Fruit fly (Drosophila melanogaster): ENCODE measurements around the gene CG17328.
A peak's percentile ranks its signal among the peaks of the same experiment; 100 is the strongest.

Gene CG17328

dm6 chr2L:16287602-16288392 is 11.9 kb upstream of the CG17328 start, which contains the start of the genes crp and pkaap (continued):
- peak; percentile 25 for TF ChIP-seq run (tag; optimal IDR thresholded peaks at IDR 0.05)
- TF ChIP-seq zfh2 (GFP tag; optimal IDR thresholded peaks at IDR 0.05): peak; percentile 84
- peak; percentile 78 for TF ChIP-seq CG13624 (GFP tag; optimal IDR thresholded peaks at IDR 0.05)
- peak; percentile 48 for TF ChIP-seq CG17802 (tag; optimal IDR thresholded peaks at IDR 0.05)
- peak; percentile 61 for TF ChIP-seq schlank (tag; optimal IDR thresholded peaks at IDR 0.05)
- no peak for TF ChIP-seq Ssrp (tag; optimal IDR thresholded peaks at IDR 0.05)
- peak; percentile 91 for TF ChIP-seq Lhr (GFP tag; optimal IDR thresholded peaks at IDR 0.05)
- peak; percentile 46 for TF ChIP-seq CG13424 (tag; optimal IDR thresholded peaks at IDR 0.05)
- peak; percentile 87 for TF ChIP-seq ERR (GFP tag; optimal IDR thresholded peaks at IDR 0.05)
- TF ChIP-seq fd102C (GFP tag; optimal IDR thresholded peaks at IDR 0.05): peak; percentile 11
- TF ChIP-seq hb (GFP tag; IDR thresholded peaks at IDR 0.05; ENCODE audit: partially characterized antibody): no peak
- no peak for TF ChIP-seq gt (GFP tag; IDR thresholded peaks at IDR 0.05)
- TF ChIP-seq toy (GFP tag; IDR thresholded peaks at IDR 0.05): no peak
- peak; percentile 100 for TF ChIP-seq CTCF (GFP tag; optimal IDR thresholded peaks at IDR 0.05)
- TF ChIP-seq crc (GFP tag; optimal IDR thresholded peaks at IDR 0.05): peak; percentile 48
- TF ChIP-seq CG3838 (GFP tag; optimal IDR thresholded peaks at IDR 0.05): no peak
- peak; percentile 75 for TF ChIP-seq CG15601 (tag; optimal IDR thresholded peaks at IDR 0.05)
- TF ChIP-seq h (optimal IDR thresholded peaks at IDR 0.05): no peak
- TF ChIP-seq CG14050 (GFP tag; IDR thresholded peaks at IDR 0.05): no peak
- peak; percentile 72 for TF ChIP-seq Bteb2 (GFP tag; optimal IDR thresholded peaks at IDR 0.05)
- peak; percentile 88 for TF ChIP-seq pnt (GFP tag; optimal IDR thresholded peaks at IDR 0.05)
- no peak for TF ChIP-seq tna (GFP tag; IDR thresholded peaks at IDR 0.05; ENCODE audit: partially characterized antibody)
- TF ChIP-seq sqz (GFP tag; optimal IDR thresholded peaks at IDR 0.05): no peak
- peak; percentile 83 for TF ChIP-seq NfI (GFP tag; optimal IDR thresholded peaks at IDR 0.05)
- no peak for TF ChIP-seq CG14014 (GFP tag; IDR thresholded peaks at IDR 0.05)
- TF ChIP-seq CG15269 (tag; optimal IDR thresholded peaks at IDR 0.05): no peak
- peak; percentile 49 for TF ChIP-seq CG8924 (tag; optimal IDR thresholded peaks at IDR 0.05)
- TF ChIP-seq CG11093 (GFP tag; IDR thresholded peaks at IDR 0.05): peak; percentile 55; the same call in 2 of the 3 replicates
- TF ChIP-seq CG8765 (GFP tag; IDR thresholded peaks at IDR 0.05): no peak
- TF ChIP-seq HmgD (GFP tag; optimal IDR thresholded peaks at IDR 0.05): peak; percentile 85
- no peak for TF ChIP-seq CG4404 (GFP tag; IDR thresholded peaks at IDR 0.05)
- TF ChIP-seq slbo (GFP tag; IDR thresholded peaks at IDR 0.05): no peak
- no peak for TF ChIP-seq z (GFP tag; IDR thresholded peaks at IDR 0.05)
- TF ChIP-seq Poxn (GFP tag; IDR thresholded peaks at IDR 0.05): no peak
- peak; percentile 58 for TF ChIP-seq CG13775 (GFP tag; optimal IDR thresholded peaks at IDR 0.05)
- TF ChIP-seq Optix (GFP tag; IDR thresholded peaks at IDR 0.05): no peak
- TF ChIP-seq HLH3B (GFP tag; IDR thresholded peaks at IDR 0.05): no peak
- peak; percentile 60 for TF ChIP-seq hkb (optimal IDR thresholded peaks at IDR 0.05)
- TF ChIP-seq hkb (GFP tag; IDR thresholded peaks at IDR 0.05): no peak
- no peak for TF ChIP-seq sr (GFP tag; IDR thresholded peaks at IDR 0.05)
- peak; percentile 90 for TF ChIP-seq lbe (GFP tag; optimal IDR thresholded peaks at IDR 0.05)
- no peak for TF ChIP-seq sob (GFP tag; IDR thresholded peaks at IDR 0.05)
- TF ChIP-seq emc (GFP tag; optimal IDR thresholded peaks at IDR 0.05): peak; percentile 82
- peak; percentile 57 for TF ChIP-seq CG3281 (GFP tag; optimal IDR thresholded peaks at IDR 0.05)
- TF ChIP-seq CG1792 (GFP tag; optimal IDR thresholded peaks at IDR 0.05): peak; percentile 74
- no peak for TF ChIP-seq dan (GFP tag; IDR thresholded peaks at IDR 0.05)
- TF ChIP-seq bab2 (GFP tag; optimal IDR thresholded peaks at IDR 0.05): peak; percentile 90
- TF ChIP-seq CG12744 (GFP tag; optimal IDR thresholded peaks at IDR 0.05): peak; percentile 77
- peak; percentile 88 for TF ChIP-seq maf-S (GFP tag; optimal IDR thresholded peaks at IDR 0.05)
- TF ChIP-seq cad (GFP tag; optimal IDR thresholded peaks at IDR 0.05): no peak
- TF ChIP-seq CG16815 (GFP tag; optimal IDR thresholded peaks at IDR 0.05): peak; percentile 52
- peak; percentile 87 for TF ChIP-seq Dad (GFP tag; optimal IDR thresholded peaks at IDR 0.05)

Measured in whole organism, embryonic.